Worm (Caenorhabditis elegans) whole organism, L3 larva: ENCODE results near the gene nspf-1.

Source experiments
- R02D3.7 ChIP-seq: fragments of 150-350 bp; optimal IDR thresholded peaks from 2 replicates; lab custom pipeline; 2014; ENCODE audit warnings: missing biosample characterization, missing genetic modification characterization
- ama-1 ChIP-seq: fragments of 150-350 bp; optimal IDR thresholded peaks from 2 replicates; lab custom pipeline; 2018
- ceh-82 ChIP-seq: fragments of 150-350 bp; optimal IDR thresholded peaks from 2 replicates; lab custom pipeline; 2014; ENCODE audit warnings: missing biosample characterization, missing genetic modification characterization
- egl-5 ChIP-seq: fragments of 150-350 bp; optimal IDR thresholded peaks from 2 replicates; lab custom pipeline; 2017; ENCODE audit warnings: missing biosample characterization, missing genetic modification reagents, missing genetic modification characterization, inconsistent platforms
- elt-1 ChIP-seq: fragments of 150-350 bp; optimal IDR thresholded peaks from 2 replicates; lab custom pipeline; 2014; ENCODE audit warnings: missing biosample characterization, missing genetic modification characterization
- fos-1 ChIP-seq: fragments of 150-350 bp; optimal IDR thresholded peaks from 2 replicates; lab custom pipeline; 2014; ENCODE audit warnings: missing biosample characterization, missing genetic modification characterization
- nhr-11 ChIP-seq: fragments of 150-350 bp; optimal IDR thresholded peaks from 2 replicates; lab custom pipeline; 2014; ENCODE audit warnings: missing biosample characterization, missing genetic modification characterization
- nhr-23 ChIP-seq: fragments of 150-350 bp; optimal IDR thresholded peaks from 2 replicates; lab custom pipeline; 2014; ENCODE audit warnings: missing biosample characterization, missing genetic modification reagents, missing genetic modification characterization
- nhr-25 ChIP-seq: sonication (generic microtip); optimal IDR thresholded peaks from 2 replicates; lab custom pipeline; 2017; ENCODE audit warnings: missing biosample characterization, missing genetic modification characterization
- nhr-28 ChIP-seq: fragments of 150-350 bp; optimal IDR thresholded peaks from 2 replicates; lab custom pipeline; 2014; ENCODE audit warnings: missing biosample characterization, missing genetic modification characterization
- pha-4 ChIP-seq: fragments of 150-350 bp; optimal IDR thresholded peaks from 2 replicates; lab custom pipeline; 2014; ENCODE audit warnings: missing biosample characterization, missing genetic modification reagents, missing genetic modification characterization
- tbx-2 ChIP-seq: sonication (generic microtip); optimal IDR thresholded peaks from 2 replicates; lab custom pipeline; 2016; ENCODE audit warnings: mild to moderate bottlenecking, missing genetic modification characterization, missing compliant biosample characterization
- unc-62 ChIP-seq: fragments of 150-350 bp; sonication (generic microtip); optimal IDR thresholded peaks from 4 replicates; lab custom pipeline; 2014; ENCODE audit warnings: missing biosample characterization, missing genetic modification reagents, missing genetic modification characterization

DNA sequence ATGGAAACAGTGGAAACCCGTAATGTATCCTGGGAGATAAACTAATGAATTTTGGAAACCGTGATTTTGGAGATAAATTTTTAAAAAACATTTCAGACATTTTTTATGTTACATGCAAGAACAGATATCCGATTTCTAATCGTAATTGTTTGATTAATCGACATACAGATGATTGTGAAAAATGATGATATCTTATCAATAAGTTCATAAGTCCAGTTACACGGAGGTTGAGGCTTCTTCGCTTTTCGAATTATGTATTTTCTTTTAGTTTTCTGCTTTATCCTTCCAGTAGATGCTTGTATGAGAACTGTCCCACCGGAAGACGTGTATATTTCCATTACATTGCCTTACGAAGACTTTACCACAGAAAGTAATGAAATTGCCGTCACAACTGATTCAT is 21.8 kb upstream of the nspf-1 start, which contains the start of gene F22E5.22:
- TF ChIP-seq nhr-11 (tag; lab: Kevin White, UChicago): no peak
- no peak for TF ChIP-seq fos-1 (tag; lab: Kevin White, UChicago)
- no peak for TF ChIP-seq R02D3.7
- TF ChIP-seq ama-1: no peak
- no peak for TF ChIP-seq tbx-2 (tag; lab: Kevin White, UChicago)
- TF ChIP-seq egl-5 (tag; lab: Kevin White, UChicago): no peak
- no peak for TF ChIP-seq pha-4 (tag; lab: Kevin White, UChicago)
- no peak for TF ChIP-seq ceh-82 (tag; lab: Kevin White, UChicago)
- no peak for TF ChIP-seq unc-62
- no peak for TF ChIP-seq nhr-25 (tag; lab: Kevin White, UChicago)
- no peak for TF ChIP-seq nhr-28 (tag; lab: Kevin White, UChicago)
- TF ChIP-seq elt-1 (tag; lab: Kevin White, UChicago): no peak
- TF ChIP-seq nhr-23 (tag; lab: Kevin White, UChicago): no peak
